Worm (Caenorhabditis elegans) whole organism, L1 larva: ENCODE results near the gene soc-1.

ENCODE experiments used
- C04F5.9 ChIP-seq: sonication (generic microtip); optimal IDR thresholded peaks from 2 replicates; lab custom pipeline; 2016; ENCODE audit warnings: missing genetic modification characterization, missing compliant biosample characterization
- F16B12.6 ChIP-seq: fragments of 150-350 bp; optimal IDR thresholded peaks from 2 replicates; lab custom pipeline; 2014; ENCODE audit warnings: missing biosample characterization, missing genetic modification characterization
- Y116A8C.19 ChIP-seq: sonication (generic microtip); optimal IDR thresholded peaks from 2 replicates; lab custom pipeline; 2016; ENCODE audit warnings: missing compliant biosample characterization, missing genetic modification characterization, borderline replicate concordance
- aha-1 ChIP-seq: fragments of 150-350 bp; optimal IDR thresholded peaks from 2 replicates; lab custom pipeline; 2014; ENCODE audit warnings: missing biosample characterization, missing genetic modification characterization
- blmp-1 ChIP-seq: fragments of 150-350 bp; optimal IDR thresholded peaks from 2 replicates; lab custom pipeline; 2014; ENCODE audit warnings: missing biosample characterization, missing genetic modification characterization
- ceh-63 ChIP-seq: fragments of 200-800 bp; sonication (Bioruptor generic); optimal IDR thresholded peaks from 2 replicates; lab custom pipeline; 2018; ENCODE audit warnings: mild to moderate bottlenecking, missing genetic modification characterization, missing compliant biosample characterization
- ceh-82 ChIP-seq, 3 experiments: fragments of 150-350 bp in 1 of 3; sonication (generic microtip) in 2 of 3; optimal IDR thresholded peaks; 2 replicates each; lab custom pipeline; 2014 to 2017; ENCODE audit warnings: missing biosample characterization in 3 of 3, missing genetic modification characterization in 3 of 3
- ceh-88 ChIP-seq: fragments of 200-800 bp; sonication (Bioruptor generic); IDR thresholded peaks from 2 replicates; pipeline ENCODE4 v1.3.6; 2022; ENCODE audit warnings: missing genetic modification characterization, missing compliant biosample characterization
- ces-1 ChIP-seq: fragments of 150-350 bp; optimal IDR thresholded peaks from 2 replicates; lab custom pipeline; 2014; ENCODE audit warnings: missing biosample characterization, missing genetic modification reagents, missing genetic modification characterization
- efl-1 ChIP-seq, 4 experiments: fragments of 150-350 bp; optimal IDR thresholded peaks in 3 of 4; peaks in 1 of 4; 1 replicate in 1 of 4; 2 replicates in 3 of 4; lab custom pipeline; 2014; ENCODE audit warnings: missing biosample characterization in 2 of 4, missing genetic modification characterization in 2 of 4, missing genetic modification reagents in 2 of 4
- efl-3 ChIP-seq: fragments of 200-800 bp; sonication (Bioruptor generic); optimal IDR thresholded peaks from 2 replicates; lab custom pipeline; 2018; ENCODE audit warnings: mild to moderate bottlenecking, missing genetic modification characterization, missing compliant biosample characterization
- elt-2 ChIP-seq: sonication (generic microtip); optimal IDR thresholded peaks from 2 replicates; lab custom pipeline; 2016; ENCODE audit warnings: missing genetic modification characterization, mild to moderate bottlenecking, inconsistent platforms, missing compliant biosample characterization, missing genetic modification reagents
- elt-3 ChIP-seq, 6 experiments: fragments of 150-350 bp in 1 of 6; sonication (generic microtip); optimal IDR thresholded peaks; 2 replicates each; lab custom pipeline; 2017 to 2018; ENCODE audit warnings: missing biosample characterization in 6 of 6, missing genetic modification characterization in 6 of 6, inconsistent platforms in 1 of 6
- hlh-17 ChIP-seq: fragments of 200-800 bp; sonication (Bioruptor generic); optimal IDR thresholded peaks from 2 replicates; lab custom pipeline; 2018; ENCODE audit warnings: missing genetic modification characterization, mild to moderate bottlenecking, missing compliant biosample characterization, moderate library complexity, borderline replicate concordance
- hlh-4 ChIP-seq: sonication (generic microtip); optimal IDR thresholded peaks from 2 replicates; lab custom pipeline; 2016; ENCODE audit warnings: mild to moderate bottlenecking, missing genetic modification characterization, missing compliant biosample characterization
- hpl-2 ChIP-seq: fragments of 150-350 bp; optimal IDR thresholded peaks from 2 replicates; lab custom pipeline; 2014; ENCODE audit warnings: missing biosample characterization, missing genetic modification reagents, missing genetic modification characterization
- irx-1 ChIP-seq: sonication (generic microtip); optimal IDR thresholded peaks from 2 replicates; lab custom pipeline; 2016; ENCODE audit warnings: missing genetic modification characterization, missing compliant biosample characterization
- isw-1 ChIP-seq: fragments of 200-800 bp; sonication (Bioruptor generic); IDR thresholded peaks from 2 replicates; pipeline ENCODE4 v1.3.6; 2022; ENCODE audit warnings: missing genetic modification characterization, missing compliant biosample characterization
- jun-1 ChIP-seq: fragments of 150-350 bp; optimal IDR thresholded peaks from 2 replicates; lab custom pipeline; 2014; ENCODE audit warnings: missing biosample characterization, missing genetic modification reagents, missing genetic modification characterization
- lin-13 ChIP-seq: fragments of 150-350 bp; optimal IDR thresholded peaks from 2 replicates; lab custom pipeline; 2014; ENCODE audit warnings: missing biosample characterization, missing genetic modification reagents, missing genetic modification characterization
- lin-14 ChIP-seq: fragments of 200-800 bp; sonication (Bioruptor generic); optimal IDR thresholded peaks from 2 replicates; lab custom pipeline; 2018; ENCODE audit warnings: mild to moderate bottlenecking, missing genetic modification characterization, moderate library complexity, missing compliant biosample characterization
- lin-35 ChIP-seq, 2 experiments: fragments of 150-350 bp; optimal IDR thresholded peaks; 2 replicates each; lab custom pipeline; 2014; ENCODE audit warnings: missing biosample characterization in 2 of 2, missing genetic modification characterization in 2 of 2, missing genetic modification reagents in 2 of 2
- mab-9 ChIP-seq: fragments of 200-800 bp; sonication (Bioruptor generic); IDR thresholded peaks from 2 replicates; pipeline ENCODE4 v1.3.6; 2022; ENCODE audit warnings: missing genetic modification reagents, missing genetic modification characterization, missing compliant biosample characterization
- mdl-1 ChIP-seq, 2 experiments: fragments of 150-350 bp; optimal IDR thresholded peaks; 2 replicates each; lab custom pipeline; 2014 to 2017; ENCODE audit warnings: missing biosample characterization in 2 of 2, missing genetic modification characterization in 2 of 2, inconsistent platforms in 1 of 2
- mef-2 ChIP-seq: fragments of 150-350 bp; optimal IDR thresholded peaks from 2 replicates; lab custom pipeline; 2014; ENCODE audit warnings: missing biosample characterization, missing genetic modification characterization
- nhr-11 ChIP-seq: fragments of 150-350 bp; optimal IDR thresholded peaks from 2 replicates; lab custom pipeline; 2014; ENCODE audit warnings: missing biosample characterization, missing genetic modification characterization
- nhr-19 ChIP-seq: fragments of 200-800 bp; sonication (Bioruptor generic); conservative IDR thresholded peaks from 2 replicates; pipeline ENCODE4 v1.3.6; 2022; ENCODE audit warnings: missing genetic modification characterization, missing compliant biosample characterization
- nhr-20 ChIP-seq: sonication (generic microtip); optimal IDR thresholded peaks from 2 replicates; lab custom pipeline; 2016; ENCODE audit warnings: mild to moderate bottlenecking, missing genetic modification characterization, missing compliant biosample characterization
- nhr-237 ChIP-seq: fragments of 150-350 bp; optimal IDR thresholded peaks from 2 replicates; lab custom pipeline; 2014; ENCODE audit warnings: missing biosample characterization, missing genetic modification characterization
- nhr-47 ChIP-seq: sonication (generic microtip); optimal IDR thresholded peaks from 2 replicates; lab custom pipeline; 2016; ENCODE audit warnings: mild to moderate bottlenecking, missing genetic modification characterization, moderate library complexity, missing compliant biosample characterization
- nhr-76 ChIP-seq: sonication (generic microtip); optimal IDR thresholded peaks from 2 replicates; lab custom pipeline; 2017; ENCODE audit warnings: missing biosample characterization, missing genetic modification characterization
- nhr-84 ChIP-seq: sonication (generic microtip); optimal IDR thresholded peaks from 2 replicates; lab custom pipeline; 2017; ENCODE audit warnings: missing biosample characterization, missing genetic modification characterization
- nhr-85 ChIP-seq: sonication (generic microtip); peaks from one replicate; lab custom pipeline; 2016; ENCODE audit warnings: missing genetic modification characterization, inconsistent platforms, missing compliant biosample characterization
- nhr-90 ChIP-seq: sonication (generic microtip); optimal IDR thresholded peaks from 2 replicates; lab custom pipeline; 2016; ENCODE audit warnings: mild to moderate bottlenecking, missing genetic modification characterization, missing compliant biosample characterization; ENCODE audit not compliant: poor library complexity
- pag-3 ChIP-seq: sonication (generic microtip); optimal IDR thresholded peaks from 2 replicates; lab custom pipeline; 2017; ENCODE audit warnings: missing genetic modification characterization, mild to moderate bottlenecking, missing compliant biosample characterization, antibody characterized with exemption, borderline replicate concordance; ENCODE audit not compliant: insufficient read depth
- pqm-1 ChIP-seq: sonication (generic microtip); optimal IDR thresholded peaks from 3 replicates; lab custom pipeline; 2017; ENCODE audit warnings: missing biosample characterization, missing genetic modification characterization
- rnt-1 ChIP-seq: sonication (generic microtip); optimal IDR thresholded peaks from 2 replicates; lab custom pipeline; 2016; ENCODE audit warnings: mild to moderate bottlenecking, missing genetic modification characterization, moderate library complexity, missing compliant biosample characterization
- skn-1 ChIP-seq: fragments of 150-350 bp; optimal IDR thresholded peaks from 2 replicates; lab custom pipeline; 2014; ENCODE audit warnings: missing biosample characterization, missing genetic modification characterization
- snpc-4 ChIP-seq: fragments of 150-350 bp; optimal IDR thresholded peaks from 2 replicates; lab custom pipeline; 2014; ENCODE audit warnings: missing biosample characterization, missing genetic modification characterization
- snu-23 ChIP-seq: sonication (generic microtip); optimal IDR thresholded peaks from 2 replicates; lab custom pipeline; 2016; ENCODE audit warnings: missing genetic modification characterization, missing compliant biosample characterization
- sptf-1 ChIP-seq: fragments of 150-350 bp; optimal IDR thresholded peaks from 2 replicates; lab custom pipeline; 2014; ENCODE audit warnings: missing biosample characterization, missing genetic modification characterization
- swsn-7 ChIP-seq: sonication (generic microtip); optimal IDR thresholded peaks from 2 replicates; lab custom pipeline; 2016; ENCODE audit warnings: missing genetic modification characterization, missing compliant biosample characterization
- tlp-1 ChIP-seq: fragments of 150-350 bp; optimal IDR thresholded peaks from 2 replicates; lab custom pipeline; 2014; ENCODE audit warnings: missing biosample characterization, missing genetic modification characterization
- unc-130 ChIP-seq: fragments of 150-350 bp; optimal IDR thresholded peaks from 2 replicates; lab custom pipeline; 2017; ENCODE audit warnings: missing biosample characterization, missing genetic modification characterization, inconsistent platforms
- unc-30 ChIP-seq: sonication (generic microtip); optimal IDR thresholded peaks from 2 replicates; lab custom pipeline; 2017; ENCODE audit warnings: missing biosample characterization, missing genetic modification characterization
- unc-86 ChIP-seq: sonication (generic microtip); optimal IDR thresholded peaks from 2 replicates; lab custom pipeline; 2016; ENCODE audit warnings: missing genetic modification characterization, missing compliant biosample characterization
- unc-98 ChIP-seq: fragments of 200-800 bp; sonication (Bioruptor generic); IDR thresholded peaks from 2 replicates; pipeline ENCODE4 v1.3.6; 2022; ENCODE audit warnings: missing genetic modification characterization, missing compliant biosample characterization
- xbp-1 ChIP-seq: sonication (generic microtip); optimal IDR thresholded peaks from 2 replicates; lab custom pipeline; 2016; ENCODE audit warnings: missing genetic modification characterization, missing compliant biosample characterization
- zip-4 ChIP-seq: fragments of 200-800 bp; sonication (Bioruptor generic); optimal IDR thresholded peaks from 2 replicates; lab custom pipeline; 2018; ENCODE audit warnings: mild to moderate bottlenecking, missing genetic modification characterization, moderate library complexity, missing compliant biosample characterization

The soc-1 gene

DNA sequence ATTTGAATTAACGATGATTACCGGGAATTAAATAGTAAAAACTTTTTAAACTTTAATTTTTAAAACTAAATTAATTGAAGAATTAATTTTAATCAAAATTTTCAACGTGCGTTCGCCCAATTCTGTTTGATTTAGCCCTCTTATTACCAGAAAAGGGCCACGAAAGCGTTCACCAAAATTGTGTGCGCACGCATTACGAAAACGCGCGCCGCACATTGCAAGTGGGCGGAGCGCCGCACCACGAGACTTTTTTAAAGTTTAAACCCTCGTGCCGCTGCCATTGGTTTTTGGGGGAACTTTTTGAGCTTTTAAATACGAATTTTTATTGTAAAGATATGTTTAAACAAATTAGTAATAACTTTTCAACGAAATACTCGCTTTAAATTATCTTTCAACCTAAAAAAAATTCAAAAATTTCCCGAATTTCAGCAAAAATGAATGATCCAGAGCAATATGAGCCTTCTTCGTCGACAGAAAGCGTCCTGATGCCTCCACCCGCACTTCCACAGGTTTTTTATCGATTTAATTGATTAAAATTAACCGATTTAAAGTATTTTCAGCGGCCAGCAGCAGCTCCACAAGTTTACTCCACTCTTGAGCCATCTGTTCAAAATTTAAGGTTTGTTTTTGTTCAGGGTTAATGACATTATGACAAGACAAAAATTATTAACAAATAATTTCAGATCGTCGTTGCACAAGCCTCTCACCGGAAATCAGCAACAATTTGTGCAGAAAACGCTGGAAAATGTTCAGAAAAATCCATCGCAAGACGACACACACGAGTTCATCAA, 44.1 kb downstream of the soc-1 start, which contains the start of gene taf-10 (continued):
- TF ChIP-seq C04F5.9 (tag; lab: Kevin White, UChicago) (no peak), hlh-17 (GFP tag; lab: Kevin White, UChicago) (no peak), isw-1 (GFP tag; lab: Robert Waterston, UW) (no peak; the same call in 1 of the 2 replicates), snpc-4 (tag; lab: Kevin White, UChicago) (peak; percentile 40), rnt-1 (peak; percentile 75), aha-1 (tag; lab: Kevin White, UChicago) (no peak), blmp-1 (tag; lab: Kevin White, UChicago) (peak; percentile 15), pqm-1 (tag; lab: Kevin White, UChicago) (no peak), nhr-76 (tag; lab: Kevin White, UChicago) (no peak), lin-35 (GFP tag; optimal IDR thresholded peaks at IDR 0.05; lab: Kevin White, UChicago) (peak; percentile 45 to 75), nhr-20 (tag; lab: Kevin White, UChicago) (peak; percentile 62), mdl-1 (tag; optimal IDR thresholded peaks at IDR 0.05; lab: Kevin White, UChicago) (peak in 1 of 2 experiments; percentile 88), mef-2 (tag; lab: Kevin White, UChicago) (no peak), nhr-90 (tag; lab: Kevin White, UChicago) (peak; percentile 66), xbp-1 (tag; lab: Kevin White, UChicago) (peak; percentile 44), Y116A8C.19 (tag; lab: Kevin White, UChicago) (no peak), lin-13 (GFP tag; lab: Kevin White, UChicago) (no peak), lin-14 (GFP tag; lab: Kevin White, UChicago) (peak; percentile 75), nhr-19 (GFP tag; lab: Robert Waterston, UW) (peak; percentile 52), hlh-4 (no peak), unc-86 (tag; lab: Kevin White, UChicago) (peak; percentile 11), nhr-237 (no peak), nhr-85 (tag; lab: Kevin White, UChicago) (peak; percentile 84), unc-30 (no peak), elt-3 (tag; optimal IDR thresholded peaks at IDR 0.05; lab: Kevin White, UChicago) (peak in 1 of 6 experiments; percentile 49), efl-1 (optimal IDR thresholded peaks at IDR 0.05; lab: Kevin White, UChicago) (peak; percentile 55 to 61), efl-1 (GFP tag; optimal IDR thresholded peaks at IDR 0.05 in 1 of 2; lab: Kevin White, UChicago) (peak; percentile 51 to 96), unc-98 (GFP tag; lab: Robert Waterston, UW) (no peak), ceh-82 (tag; optimal IDR thresholded peaks at IDR 0.05; lab: Kevin White, UChicago) (peak in 1 of 3 experiments; percentile 67), nhr-84 (tag; lab: Kevin White, UChicago) (no peak), F16B12.6 (tag; lab: Kevin White, UChicago) (no peak), sptf-1 (tag; lab: Kevin White, UChicago) (no peak), pag-3 (tag; lab: Kevin White, UChicago) (peak; percentile 7), efl-3 (GFP tag; lab: Kevin White, UChicago) (no peak), unc-130 (tag; lab: Kevin White, UChicago) (peak; percentile 24), ces-1 (no peak), jun-1 (tag; lab: Kevin White, UChicago) (no peak), hpl-2 (GFP tag; lab: Kevin White, UChicago) (no peak), zip-4 (GFP tag; lab: Kevin White, UChicago) (no peak)

DNA sequence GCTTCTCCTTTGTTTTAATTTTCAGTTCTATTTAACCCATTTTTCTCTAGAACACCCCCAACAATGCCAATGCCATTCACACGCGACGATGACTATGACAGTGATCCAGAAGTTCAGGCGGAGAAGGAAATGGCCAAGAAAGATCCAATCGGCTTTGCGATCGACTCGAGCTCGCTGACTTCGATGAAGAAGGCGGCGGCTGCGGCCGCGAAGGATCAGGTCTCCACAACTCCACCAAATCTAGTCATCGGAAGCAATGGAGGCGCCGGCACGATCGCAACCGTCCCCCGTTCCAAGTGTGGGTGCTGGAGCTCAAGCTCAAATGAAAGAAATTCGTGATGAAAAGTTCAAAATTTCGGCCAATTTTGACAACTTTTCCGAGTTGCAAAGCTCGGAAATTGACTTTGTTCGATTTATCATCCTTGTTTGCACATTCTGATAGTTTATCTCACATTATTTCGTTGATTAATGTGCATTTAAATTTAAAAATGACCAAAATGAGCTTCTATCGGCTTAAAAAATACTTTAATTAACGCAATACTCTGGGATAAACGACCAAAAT, 45.3 kb downstream of the soc-1 start, which contains the start of gene K03B4.2:
Gene K03B4.2 (plus strand): TSS at position 51 of the 562 bp plus-strand sequence.
- TF ChIP-seq ceh-63 (GFP tag; lab: Kevin White, UChicago), result no peak
- TF ChIP-seq swsn-7 (tag; lab: Kevin White, UChicago), result no peak
- peak; percentile 3 for TF ChIP-seq elt-2
- no peak for TF ChIP-seq irx-1 (tag; lab: Kevin White, UChicago)
- no peak for TF ChIP-seq snu-23
- no peak for TF ChIP-seq tlp-1 (tag; lab: Kevin White, UChicago)
- no peak for TF ChIP-seq mab-9 (GFP tag; lab: Robert Waterston, UW)
- TF ChIP-seq nhr-11 (tag; lab: Kevin White, UChicago), result no peak
- no peak for TF ChIP-seq sptf-1 (tag; lab: Kevin White, UChicago)
- no peak for TF ChIP-seq lin-14 (GFP tag; lab: Kevin White, UChicago)
- no peak for TF ChIP-seq nhr-237
- no peak for TF ChIP-seq skn-1 (tag; lab: Kevin White, UChicago)
- no peak for TF ChIP-seq nhr-47
- TF ChIP-seq ceh-88 (GFP tag; lab: Robert Waterston, UW), result no peak
- no peak for TF ChIP-seq lin-13 (GFP tag; lab: Kevin White, UChicago)
- no peak for TF ChIP-seq efl-1 (optimal IDR thresholded peaks at IDR 0.05; lab: Kevin White, UChicago)
- peak in 1 of 2 experiments; percentile 81 for TF ChIP-seq efl-1 (GFP tag; optimal IDR thresholded peaks at IDR 0.05 in 1 of 2; lab: Kevin White, UChicago)
